Worm (Caenorhabditis elegans) whole organism, L3 larva: ENCODE measurements around the gene Y67H2A.10.

Experiments
- R02D3.7 ChIP-seq: fragments of 150-350 bp; optimal IDR thresholded peaks from 2 replicates; lab custom pipeline; 2014; ENCODE audit warnings: missing biosample characterization, missing genetic modification characterization
- ZK546.5 ChIP-seq: sonication (generic microtip); optimal IDR thresholded peaks from 2 replicates; lab custom pipeline; 2017; ENCODE audit warnings: missing biosample characterization, missing genetic modification characterization
- ama-1 ChIP-seq: fragments of 150-350 bp; optimal IDR thresholded peaks from 2 replicates; lab custom pipeline; 2018
- ceh-28 ChIP-seq: fragments of 150-350 bp; optimal IDR thresholded peaks from 2 replicates; lab custom pipeline; 2014; ENCODE audit warnings: missing biosample characterization, missing genetic modification reagents, missing genetic modification characterization
- ceh-82 ChIP-seq: fragments of 150-350 bp; optimal IDR thresholded peaks from 2 replicates; lab custom pipeline; 2014; ENCODE audit warnings: missing biosample characterization, missing genetic modification characterization
- ceh-9 ChIP-seq: sonication (generic microtip); optimal IDR thresholded peaks from 2 replicates; lab custom pipeline; 2018; ENCODE audit warnings: missing biosample characterization, missing genetic modification characterization
- daf-12 ChIP-seq: fragments of 150-350 bp; optimal IDR thresholded peaks from 2 replicates; lab custom pipeline; 2014; ENCODE audit warnings: missing biosample characterization, missing genetic modification reagents, missing genetic modification characterization
- egl-27 ChIP-seq: sonication (generic microtip); optimal IDR thresholded peaks from 4 replicates; lab custom pipeline; 2017; ENCODE audit warnings: missing biosample characterization, missing genetic modification reagents, missing genetic modification characterization
- egl-5 ChIP-seq: fragments of 150-350 bp; optimal IDR thresholded peaks from 2 replicates; lab custom pipeline; 2017; ENCODE audit warnings: missing biosample characterization, missing genetic modification reagents, missing genetic modification characterization, inconsistent platforms
- elt-1 ChIP-seq: fragments of 150-350 bp; optimal IDR thresholded peaks from 2 replicates; lab custom pipeline; 2014; ENCODE audit warnings: missing biosample characterization, missing genetic modification characterization
- elt-2 ChIP-seq: sonication (generic microtip); optimal IDR thresholded peaks from 2 replicates; lab custom pipeline; 2016; ENCODE audit warnings: missing genetic modification reagents, mild to moderate bottlenecking, missing genetic modification characterization, missing compliant biosample characterization
- eor-1 ChIP-seq, 2 experiments: fragments of 150-350 bp; optimal IDR thresholded peaks; 2 replicates each; lab custom pipeline; 2014 to 2018; ENCODE audit warnings: missing biosample characterization in 2 of 2, missing genetic modification characterization in 2 of 2
- fkh-10 ChIP-seq: sonication (generic microtip); optimal IDR thresholded peaks from 2 replicates; lab custom pipeline; 2017; ENCODE audit warnings: missing biosample characterization, missing genetic modification reagents, missing genetic modification characterization
- fkh-2 ChIP-seq: fragments of 150-350 bp; optimal IDR thresholded peaks from 2 replicates; lab custom pipeline; 2014; ENCODE audit warnings: missing biosample characterization, missing genetic modification reagents, missing genetic modification characterization
- fos-1 ChIP-seq: fragments of 150-350 bp; optimal IDR thresholded peaks from 2 replicates; lab custom pipeline; 2014; ENCODE audit warnings: missing biosample characterization, missing genetic modification characterization
- hmg-11 ChIP-seq: sonication (generic microtip); optimal IDR thresholded peaks from 2 replicates; lab custom pipeline; 2016; ENCODE audit warnings: missing genetic modification characterization, missing compliant biosample characterization
- jun-1 ChIP-seq: fragments of 150-350 bp; optimal IDR thresholded peaks from 2 replicates; lab custom pipeline; 2014; ENCODE audit warnings: missing biosample characterization, missing genetic modification reagents, missing genetic modification characterization
- lin-15B ChIP-seq: fragments of 150-350 bp; optimal IDR thresholded peaks from 2 replicates; lab custom pipeline; 2014; ENCODE audit warnings: missing biosample characterization, missing genetic modification characterization
- lin-39 ChIP-seq: fragments of 150-350 bp; optimal IDR thresholded peaks from 2 replicates; lab custom pipeline; 2018; ENCODE audit warnings: missing biosample characterization, missing genetic modification reagents, missing genetic modification characterization
- lsy-12 ChIP-seq: sonication (generic microtip); optimal IDR thresholded peaks from 2 replicates; lab custom pipeline; 2016; ENCODE audit warnings: mild to moderate bottlenecking, missing genetic modification characterization, missing compliant biosample characterization
- mdl-1 ChIP-seq: fragments of 150-350 bp; optimal IDR thresholded peaks from 2 replicates; lab custom pipeline; 2014; ENCODE audit warnings: missing biosample characterization, missing genetic modification characterization
- mml-1 ChIP-seq: fragments of 150-350 bp; sonication (generic microtip); optimal IDR thresholded peaks from 3 replicates; lab custom pipeline; 2014; ENCODE audit warnings: missing biosample characterization, missing genetic modification characterization
- nfya-1 ChIP-seq: sonication (generic microtip); optimal IDR thresholded peaks from 2 replicates; lab custom pipeline; 2017; ENCODE audit warnings: missing genetic modification characterization, mild to moderate bottlenecking, missing compliant biosample characterization, antibody characterized with exemption, moderate library complexity; ENCODE audit not compliant: insufficient read depth
- nhr-11 ChIP-seq: fragments of 150-350 bp; optimal IDR thresholded peaks from 2 replicates; lab custom pipeline; 2014; ENCODE audit warnings: missing biosample characterization, missing genetic modification characterization
- nhr-12 ChIP-seq: fragments of 150-350 bp; optimal IDR thresholded peaks from 2 replicates; lab custom pipeline; 2014; ENCODE audit warnings: missing biosample characterization, missing genetic modification characterization
- nhr-23 ChIP-seq: fragments of 150-350 bp; optimal IDR thresholded peaks from 2 replicates; lab custom pipeline; 2014; ENCODE audit warnings: missing biosample characterization, missing genetic modification reagents, missing genetic modification characterization
- nhr-237 ChIP-seq: fragments of 150-350 bp; optimal IDR thresholded peaks from 2 replicates; lab custom pipeline; 2014; ENCODE audit warnings: missing biosample characterization, missing genetic modification characterization
- nhr-25 ChIP-seq: sonication (generic microtip); optimal IDR thresholded peaks from 2 replicates; lab custom pipeline; 2017; ENCODE audit warnings: missing biosample characterization, missing genetic modification characterization
- nhr-28 ChIP-seq: fragments of 150-350 bp; optimal IDR thresholded peaks from 2 replicates; lab custom pipeline; 2014; ENCODE audit warnings: missing biosample characterization, missing genetic modification characterization
- nhr-43 ChIP-seq: sonication (generic microtip); optimal IDR thresholded peaks from 2 replicates; lab custom pipeline; 2016; ENCODE audit warnings: mild to moderate bottlenecking, missing genetic modification characterization, missing compliant biosample characterization; ENCODE audit not compliant: poor library complexity, severe bottlenecking
- nhr-67 ChIP-seq: fragments of 150-350 bp; optimal IDR thresholded peaks from 2 replicates; lab custom pipeline; 2014; ENCODE audit warnings: missing biosample characterization, missing genetic modification characterization
- nhr-76 ChIP-seq: fragments of 150-350 bp; sonication (generic microtip); optimal IDR thresholded peaks from 5 replicates; lab custom pipeline; 2014; ENCODE audit warnings: missing biosample characterization, missing genetic modification characterization
- nhr-77 ChIP-seq: fragments of 150-350 bp; optimal IDR thresholded peaks from 2 replicates; lab custom pipeline; 2014; ENCODE audit warnings: missing biosample characterization, missing genetic modification characterization
- pha-4 ChIP-seq: fragments of 150-350 bp; optimal IDR thresholded peaks from 2 replicates; lab custom pipeline; 2014; ENCODE audit warnings: missing biosample characterization, missing genetic modification reagents, missing genetic modification characterization
- pqm-1 ChIP-seq: fragments of 150-350 bp; optimal IDR thresholded peaks from 2 replicates; lab custom pipeline; 2017; ENCODE audit warnings: missing biosample characterization, missing genetic modification characterization, inconsistent platforms
- sea-2 ChIP-seq: fragments of 150-350 bp; sonication (generic microtip); optimal IDR thresholded peaks from 4 replicates; lab custom pipeline; 2014; ENCODE audit warnings: missing biosample characterization, missing genetic modification reagents, missing genetic modification characterization
- skn-1 ChIP-seq: fragments of 150-350 bp; optimal IDR thresholded peaks from 2 replicates; lab custom pipeline; 2014; ENCODE audit warnings: missing biosample characterization, missing genetic modification characterization
- tbx-2 ChIP-seq: sonication (generic microtip); optimal IDR thresholded peaks from 2 replicates; lab custom pipeline; 2016; ENCODE audit warnings: mild to moderate bottlenecking, missing genetic modification characterization, missing compliant biosample characterization
- unc-39 ChIP-seq: sonication (generic microtip); optimal IDR thresholded peaks from 4 replicates; lab custom pipeline; 2017; ENCODE audit warnings: missing biosample characterization, missing genetic modification characterization
- zag-1 ChIP-seq: fragments of 150-350 bp; optimal IDR thresholded peaks from 2 replicates; lab custom pipeline; 2014; ENCODE audit warnings: missing biosample characterization, missing genetic modification characterization
- ztf-11 ChIP-seq: fragments of 150-350 bp; optimal IDR thresholded peaks from 2 replicates; lab custom pipeline; 2014; ENCODE audit warnings: missing biosample characterization, missing genetic modification characterization
- ztf-4 ChIP-seq: fragments of 150-350 bp; optimal IDR thresholded peaks from 2 replicates; lab custom pipeline; 2014; ENCODE audit warnings: missing biosample characterization, missing genetic modification characterization

Y67H2A.10 gene

DNA sequence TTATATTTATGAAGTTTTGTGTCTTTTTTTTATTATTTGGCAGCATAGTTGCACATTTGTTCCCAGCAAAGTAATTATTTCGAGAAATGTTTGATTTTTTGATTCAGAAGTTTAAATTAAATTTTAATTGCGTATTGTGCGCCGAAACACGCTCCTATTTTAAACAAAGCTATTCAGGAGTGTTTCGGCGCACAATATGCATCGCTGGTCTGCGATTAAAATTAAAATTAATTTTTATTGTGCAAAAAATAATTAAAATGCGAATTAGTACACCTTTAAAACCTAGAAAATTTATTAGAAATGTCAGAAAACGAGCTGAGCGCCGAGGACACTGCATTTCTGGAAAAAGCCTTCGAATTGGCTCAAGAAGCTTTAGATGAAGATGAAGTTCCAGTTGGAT is 45.9 kb downstream of the Y67H2A.10 start, which contains the start of gene JC8.4:
TSS of gene JC8.4 (plus strand) at position 301 of the 400 bp plus-strand sequence.
- no peak for TF ChIP-seq lsy-12
- no peak for TF ChIP-seq egl-27 (tag; lab: Kevin White, UChicago)
- TF ChIP-seq nhr-23 (tag; lab: Kevin White, UChicago), result no peak
- no peak for TF ChIP-seq daf-12 (tag; lab: Kevin White, UChicago)
- no peak for TF ChIP-seq ztf-4 (tag; lab: Kevin White, UChicago)
- TF ChIP-seq tbx-2, result no peak
- no peak for TF ChIP-seq nfya-1 (tag; lab: Kevin White, UChicago)
- no peak for TF ChIP-seq nhr-43 (tag; lab: Kevin White, UChicago)
- TF ChIP-seq unc-39, result no peak
- TF ChIP-seq fkh-2, result no peak
- no peak for TF ChIP-seq ZK546.5 (tag; lab: Kevin White, UChicago)
- no peak for TF ChIP-seq ceh-28 (tag; lab: Kevin White, UChicago)
- no peak for TF ChIP-seq ztf-11 (tag; lab: Kevin White, UChicago)
- TF ChIP-seq mdl-1 (tag; lab: Kevin White, UChicago), result no peak
- no peak for TF ChIP-seq nhr-28 (tag; lab: Kevin White, UChicago)
- TF ChIP-seq mml-1 (tag; lab: Kevin White, UChicago), result no peak
- no peak for TF ChIP-seq nhr-12
- TF ChIP-seq fkh-10, result no peak

- TF ChIP-seq nfya-1 (tag; lab: Kevin White, UChicago), result no peak
- no peak for TF ChIP-seq lsy-12
- TF ChIP-seq pqm-1, result no peak
- TF ChIP-seq fkh-10, result no peak
- no peak for TF ChIP-seq ztf-11 (tag; lab: Kevin White, UChicago)
- no peak for TF ChIP-seq ama-1 (lab: Kevin White, UChicago)
- TF ChIP-seq nhr-11, result no peak
- no peak for TF ChIP-seq daf-12 (tag; lab: Kevin White, UChicago)
- no peak for TF ChIP-seq nhr-67 (tag; lab: Kevin White, UChicago)
- TF ChIP-seq jun-1 (tag; lab: Kevin White, UChicago), result no peak
- no peak for TF ChIP-seq fos-1
- TF ChIP-seq zag-1 (tag; lab: Kevin White, UChicago), result no peak
- TF ChIP-seq ceh-28 (tag; lab: Kevin White, UChicago), result no peak
These were observed 48.0 kb downstream of the Y67H2A.10 start for ce11 chrIV:13241340-13241739.

DNA sequence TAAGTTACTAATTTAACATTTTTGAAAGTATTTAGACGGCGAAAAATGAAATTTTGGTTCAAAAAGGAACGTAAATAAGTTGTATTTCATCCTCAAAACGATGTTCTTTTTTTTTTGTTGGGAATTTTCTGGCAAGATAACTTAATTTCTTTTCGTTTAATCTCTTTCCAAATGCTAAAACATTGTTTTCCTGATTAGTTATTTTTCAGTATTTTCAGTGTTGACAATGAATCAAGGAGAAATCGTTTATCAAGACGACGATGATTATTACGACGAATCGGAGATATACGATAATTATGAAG is 48.5 kb downstream of the Y67H2A.10 start, which contains the start of gene lin-54:
TSS of gene lin-54 (plus strand) at position 203 of the 302 bp plus-strand sequence.
- TF ChIP-seq lin-39 (tag; lab: Kevin White, UChicago), result no peak
- TF ChIP-seq fkh-10, result no peak
- peak in 1 of 2 experiments; percentile 5 for TF ChIP-seq eor-1 (tag; optimal IDR thresholded peaks at IDR 0.05; lab: Kevin White, UChicago)

ce11 chrIV:13240078-13240841 is 49.0 kb downstream of the Y67H2A.10 start, which contains the start of gene rpl-12:
rpl-12 (minus strand) TSS chrIV:13240651.
- TF ChIP-seq nhr-237 (tag; lab: Kevin White, UChicago), result no peak
- no peak for TF ChIP-seq sea-2 (GFP tag; lab: Kevin White, UChicago)
- peak; percentile 99 for TF ChIP-seq lsy-12
- TF ChIP-seq unc-39, result no peak
- peak; percentile 98 for TF ChIP-seq jun-1 (tag; lab: Kevin White, UChicago)
- TF ChIP-seq nfya-1 (tag; lab: Kevin White, UChicago), result peak; percentile 98
- TF ChIP-seq lin-39 (tag; lab: Kevin White, UChicago), result peak; percentile 100
- TF ChIP-seq egl-5, result peak; percentile 99
- peak; percentile 96 for TF ChIP-seq skn-1 (tag; lab: Kevin White, UChicago)
- peak; percentile 74 for TF ChIP-seq ZK546.5 (tag; lab: Kevin White, UChicago)
- peak; percentile 37 for TF ChIP-seq daf-12 (tag; lab: Kevin White, UChicago)
- peak; percentile 90 for TF ChIP-seq pqm-1
- peak; percentile 100 for TF ChIP-seq lin-15B (tag; lab: Kevin White, UChicago)
- TF ChIP-seq ceh-9, result no peak
- peak; percentile 98 for TF ChIP-seq nhr-43 (tag; lab: Kevin White, UChicago)
- peak; percentile 90 for TF ChIP-seq ztf-4 (tag; lab: Kevin White, UChicago)
- peak; percentile 89 for TF ChIP-seq ceh-82 (tag; lab: Kevin White, UChicago)
- TF ChIP-seq nhr-25 (tag; lab: Kevin White, UChicago), result peak; percentile 99
- peak; percentile 75 for TF ChIP-seq fos-1
- TF ChIP-seq fkh-2, result peak; percentile 69
- peak; percentile 83 for TF ChIP-seq ama-1 (lab: Kevin White, UChicago)
- peak; percentile 91 for TF ChIP-seq hmg-11
- TF ChIP-seq pha-4 (tag; lab: Kevin White, UChicago), result peak; percentile 100
- TF ChIP-seq nhr-67 (tag; lab: Kevin White, UChicago), result no peak
- TF ChIP-seq egl-27 (tag; lab: Kevin White, UChicago), result peak; percentile 88
- peak; percentile 86 for TF ChIP-seq elt-1
- TF ChIP-seq zag-1 (tag; lab: Kevin White, UChicago), result peak; percentile 67
- peak; percentile 87 for TF ChIP-seq nhr-77 (tag; lab: Kevin White, UChicago)
- peak; percentile 91 for TF ChIP-seq R02D3.7 (tag; lab: Kevin White, UChicago)
- TF ChIP-seq mml-1 (tag; lab: Kevin White, UChicago), result no peak
- peak; percentile 72 for TF ChIP-seq nhr-76 (tag; lab: Kevin White, UChicago)
- peak; percentile 96 for TF ChIP-seq tbx-2
- TF ChIP-seq elt-2 (tag; lab: Kevin White, UChicago), result peak; percentile 91
- no peak for TF ChIP-seq eor-1 (tag; optimal IDR thresholded peaks at IDR 0.05; lab: Kevin White, UChicago)
- peak; percentile 9 for TF ChIP-seq mdl-1 (tag; lab: Kevin White, UChicago)
- TF ChIP-seq nhr-28 (tag; lab: Kevin White, UChicago), result peak; percentile 79
- TF ChIP-seq nhr-12, result no peak
- TF ChIP-seq fkh-10, result peak; percentile 99
